Worm (Caenorhabditis elegans) whole organism, L4 larva: ENCODE measurements around the gene orc-4.

Experiments used
- D1046.2 ChIP-seq: fragments of 200-800 bp; sonication (Bioruptor generic); IDR thresholded peaks from 2 replicates; pipeline ENCODE4 v1.3.6; 2022; ENCODE audit warnings: missing genetic modification characterization, missing compliant biosample characterization
- Y48G9A.11 ChIP-seq: fragments of 200-800 bp; sonication (Bioruptor generic); IDR thresholded peaks from 2 replicates; pipeline ENCODE4 v1.3.6; 2022; ENCODE audit warnings: missing genetic modification reagents, missing genetic modification characterization, missing compliant biosample characterization
- Y5F2A.4 ChIP-seq: fragments of 200-800 bp; sonication (Bioruptor generic); optimal IDR thresholded peaks from 2 replicates; lab custom pipeline; 2018; ENCODE audit warnings: mild to moderate bottlenecking, missing genetic modification characterization, missing compliant biosample characterization
- ZK546.5 ChIP-seq, 2 experiments: sonication (generic microtip); optimal IDR thresholded peaks; 2 replicates each; lab custom pipeline; 2017; ENCODE audit warnings: missing biosample characterization in 2 of 2, missing genetic modification characterization in 2 of 2
- aha-1 ChIP-seq: fragments of 150-350 bp; peaks from one replicate; lab custom pipeline; 2014; ENCODE audit warnings: missing biosample characterization, missing genetic modification characterization
- arid-1 ChIP-seq: fragments of 200-800 bp; sonication (Bioruptor generic); conservative IDR thresholded peaks from 2 replicates; pipeline ENCODE4 v1.3.6; 2022; ENCODE audit warnings: missing genetic modification reagents, missing genetic modification characterization, missing compliant biosample characterization
- attf-4 ChIP-seq: sonication (generic microtip); optimal IDR thresholded peaks from 3 replicates; lab custom pipeline; 2017; ENCODE audit warnings: missing biosample characterization, missing genetic modification characterization
- ceh-20 ChIP-seq: fragments of 200-800 bp; sonication (Bioruptor generic); IDR thresholded peaks from 2 replicates; pipeline ENCODE4 v1.3.6; 2022; ENCODE audit warnings: missing genetic modification reagents, missing genetic modification characterization, missing compliant biosample characterization
- ceh-44 ChIP-seq: fragments of 200-800 bp; sonication (Bioruptor generic); IDR thresholded peaks from 2 replicates; pipeline ENCODE4 v1.3.6; 2022; ENCODE audit warnings: missing genetic modification reagents, missing genetic modification characterization, missing compliant biosample characterization
- ceh-62 ChIP-seq: sonication (generic microtip); optimal IDR thresholded peaks from 2 replicates; lab custom pipeline; 2017; ENCODE audit warnings: missing biosample characterization, missing genetic modification characterization
- ceh-82 ChIP-seq: sonication (generic microtip); optimal IDR thresholded peaks from 2 replicates; lab custom pipeline; 2017; ENCODE audit warnings: missing biosample characterization, missing genetic modification characterization
- cey-2 ChIP-seq: sonication (generic microtip); optimal IDR thresholded peaks from 3 replicates; lab custom pipeline; 2017; ENCODE audit warnings: missing genetic modification characterization, mild to moderate bottlenecking, missing compliant biosample characterization, antibody characterized with exemption, borderline replicate concordance; ENCODE audit not compliant: insufficient read depth
- daf-12 ChIP-seq: fragments of 150-350 bp; optimal IDR thresholded peaks from 2 replicates; lab custom pipeline; 2014; ENCODE audit warnings: missing biosample characterization, missing genetic modification reagents, missing genetic modification characterization
- daf-16 ChIP-seq, 3 experiments: sonication (generic microtip); optimal IDR thresholded peaks; 2 replicates each; lab custom pipeline; 2016 to 2017; ENCODE audit warnings: missing genetic modification characterization in 3 of 3, missing genetic modification reagents in 3 of 3, mild to moderate bottlenecking in 2 of 3, missing compliant biosample characterization in 2 of 3, missing biosample characterization in 1 of 3, moderate library complexity in 1 of 3
- daf-8 ChIP-seq: fragments of 200-800 bp; sonication (Bioruptor generic); IDR thresholded peaks from 2 replicates; pipeline ENCODE4 v1.3.6; 2022; ENCODE audit warnings: missing genetic modification characterization, missing compliant biosample characterization
- dmd-6 ChIP-seq: fragments of 200-800 bp; sonication (Bioruptor generic); IDR thresholded peaks from 2 replicates; pipeline ENCODE4 v1.3.6; 2022; ENCODE audit warnings: missing genetic modification reagents, missing genetic modification characterization, missing compliant biosample characterization
- dmd-8 ChIP-seq: fragments of 200-800 bp; sonication (Bioruptor generic); IDR thresholded peaks from 2 replicates; pipeline ENCODE4 v1.3.6; 2022; ENCODE audit warnings: missing genetic modification characterization, missing compliant biosample characterization
- dpl-1 ChIP-seq: fragments of 150-350 bp; optimal IDR thresholded peaks from 2 replicates; lab custom pipeline; 2014; ENCODE audit warnings: missing biosample characterization, missing genetic modification reagents, missing genetic modification characterization
- egl-27 ChIP-seq: sonication (generic microtip); optimal IDR thresholded peaks from 3 replicates; lab custom pipeline; 2017; ENCODE audit warnings: missing biosample characterization, missing genetic modification reagents, missing genetic modification characterization
- fkh-10 ChIP-seq: fragments of 150-350 bp; optimal IDR thresholded peaks from 2 replicates; lab custom pipeline; 2014; ENCODE audit warnings: missing biosample characterization, missing genetic modification reagents, missing genetic modification characterization
- fos-1 ChIP-seq: fragments of 150-350 bp; optimal IDR thresholded peaks from 2 replicates; lab custom pipeline; 2014; ENCODE audit warnings: missing biosample characterization, missing genetic modification characterization
- gei-8 ChIP-seq: fragments of 200-800 bp; sonication (Bioruptor generic); optimal IDR thresholded peaks from 2 replicates; lab custom pipeline; 2018; ENCODE audit warnings: mild to moderate bottlenecking, missing genetic modification characterization, missing compliant biosample characterization
- hlh-30 ChIP-seq: sonication (generic microtip); optimal IDR thresholded peaks from 2 replicates; lab custom pipeline; 2017; ENCODE audit warnings: antibody characterized with exemption, mild to moderate bottlenecking, missing genetic modification characterization, missing compliant biosample characterization; ENCODE audit not compliant: insufficient read depth
- lin-15B ChIP-seq: fragments of 150-350 bp; sonication (generic microtip); optimal IDR thresholded peaks from 3 replicates; lab custom pipeline; 2014; ENCODE audit warnings: missing biosample characterization, missing genetic modification characterization
- lin-29 ChIP-seq: fragments of 200-800 bp; sonication (Bioruptor generic); IDR thresholded peaks from 2 replicates; pipeline ENCODE4 v1.3.6; 2022; ENCODE audit warnings: missing genetic modification reagents, missing genetic modification characterization, missing compliant biosample characterization
- lin-39 ChIP-seq: fragments of 150-350 bp; optimal IDR thresholded peaks from 2 replicates; lab custom pipeline; 2014; ENCODE audit warnings: missing biosample characterization, missing genetic modification reagents, missing genetic modification characterization
- lir-3 ChIP-seq: sonication (generic microtip); optimal IDR thresholded peaks from 2 replicates; lab custom pipeline; 2016; ENCODE audit warnings: mild to moderate bottlenecking, missing genetic modification characterization, missing compliant biosample characterization
- madf-9 ChIP-seq: fragments of 200-800 bp; sonication (Bioruptor generic); conservative IDR thresholded peaks from 2 replicates; pipeline ENCODE4 v1.3.6; 2022; ENCODE audit warnings: missing genetic modification reagents, missing genetic modification characterization, missing compliant biosample characterization
- mep-1 ChIP-seq: fragments of 150-350 bp; sonication (generic microtip); optimal IDR thresholded peaks from 3 replicates; lab custom pipeline; 2014; ENCODE audit warnings: missing biosample characterization, missing genetic modification characterization
- mes-2 ChIP-seq: sonication (generic microtip); optimal IDR thresholded peaks from 2 replicates; lab custom pipeline; 2016; ENCODE audit warnings: missing genotype, mild to moderate bottlenecking, missing genetic modification characterization, missing compliant biosample characterization; ENCODE audit not compliant: poor library complexity, severe bottlenecking
- mxl-3 ChIP-seq: fragments of 200-800 bp; sonication (Bioruptor generic); optimal IDR thresholded peaks from 2 replicates; lab custom pipeline; 2018; ENCODE audit warnings: mild to moderate bottlenecking, missing genetic modification characterization, missing compliant biosample characterization
- nhr-102 ChIP-seq: sonication (generic microtip); optimal IDR thresholded peaks from 2 replicates; lab custom pipeline; 2016; ENCODE audit warnings: mild to moderate bottlenecking, missing genetic modification characterization, moderate library complexity, missing compliant biosample characterization
- nhr-237 ChIP-seq: sonication (generic microtip); optimal IDR thresholded peaks from 2 replicates; lab custom pipeline; 2017; ENCODE audit warnings: missing biosample characterization, missing genetic modification characterization
- nhr-76 ChIP-seq: fragments of 150-350 bp; optimal IDR thresholded peaks from 2 replicates; lab custom pipeline; 2014; ENCODE audit warnings: missing biosample characterization, missing genetic modification characterization
- pha-4 ChIP-seq, 2 experiments: fragments of 150-350 bp in 1 of 2; fragments of 200-800 bp in 1 of 2; sonication (Bioruptor generic) in 1 of 2; IDR thresholded peaks in 1 of 2; optimal IDR thresholded peaks in 1 of 2; 2 replicates each; pipeline versions ENCODE4 v1.3.6 to Lab custom; 2014 to 2022; ENCODE audit warnings: missing genetic modification characterization in 2 of 2, missing genetic modification reagents in 2 of 2, missing biosample characterization in 1 of 2, missing compliant biosample characterization in 1 of 2
- pqm-1 ChIP-seq: sonication (generic microtip); optimal IDR thresholded peaks from 2 replicates; lab custom pipeline; 2017; ENCODE audit warnings: missing biosample characterization, missing genetic modification characterization
- rbr-2 ChIP-seq: sonication (generic microtip); optimal IDR thresholded peaks from 2 replicates; lab custom pipeline; 2016; ENCODE audit warnings: missing genotype, missing genetic modification characterization, missing compliant biosample characterization
- sdz-12 ChIP-seq: fragments of 200-800 bp; sonication (Bioruptor generic); optimal IDR thresholded peaks from 2 replicates; lab custom pipeline; 2018; ENCODE audit warnings: mild to moderate bottlenecking, missing genetic modification characterization, missing compliant biosample characterization
- set-16 ChIP-seq: fragments of 200-800 bp; sonication (Bioruptor generic); IDR thresholded peaks from 2 replicates; pipeline ENCODE4 v1.3.6; 2022; ENCODE audit warnings: missing genetic modification reagents, missing genetic modification characterization, missing compliant biosample characterization
- skn-1 ChIP-seq: fragments of 150-350 bp; optimal IDR thresholded peaks from 2 replicates; lab custom pipeline; 2014; ENCODE audit warnings: missing biosample characterization, missing genetic modification characterization
- snpc-4 ChIP-seq: fragments of 150-350 bp; optimal IDR thresholded peaks from 2 replicates; lab custom pipeline; 2014; ENCODE audit warnings: missing biosample characterization, missing genetic modification characterization
- spr-3 ChIP-seq: fragments of 200-800 bp; sonication (Bioruptor generic); optimal IDR thresholded peaks from 2 replicates; lab custom pipeline; 2018; ENCODE audit warnings: mild to moderate bottlenecking, missing genetic modification characterization, missing compliant biosample characterization
- unc-130 ChIP-seq: sonication (generic microtip); optimal IDR thresholded peaks from 2 replicates; lab custom pipeline; 2016; ENCODE audit warnings: missing genetic modification reagents, missing genetic modification characterization, missing compliant biosample characterization
- unc-62 ChIP-seq, 3 experiments: fragments of 150-350 bp in 1 of 3; sonication (generic microtip); optimal IDR thresholded peaks in 2 of 3; peaks in 1 of 3; 1 replicate in 1 of 3; 2 replicates in 2 of 3; lab custom pipeline; 2014 to 2017; ENCODE audit warnings: missing biosample characterization in 3 of 3, missing genetic modification characterization in 3 of 3, missing genetic modification reagents in 3 of 3, missing genotype in 1 of 3
- zfp-2 ChIP-seq: sonication (generic microtip); optimal IDR thresholded peaks from 2 replicates; lab custom pipeline; 2016; ENCODE audit warnings: mild to moderate bottlenecking, missing genetic modification characterization, missing compliant biosample characterization
- zfp-3 ChIP-seq: fragments of 200-800 bp; sonication (Bioruptor generic); conservative IDR thresholded peaks from 2 replicates; pipeline ENCODE4 v1.3.6; 2022; ENCODE audit warnings: missing genetic modification reagents, missing genetic modification characterization, missing compliant biosample characterization
- zip-2 ChIP-seq: fragments of 150-350 bp; optimal IDR thresholded peaks from 2 replicates; lab custom pipeline; 2014; ENCODE audit warnings: missing biosample characterization, missing genetic modification characterization

Gene orc-4

DNA sequence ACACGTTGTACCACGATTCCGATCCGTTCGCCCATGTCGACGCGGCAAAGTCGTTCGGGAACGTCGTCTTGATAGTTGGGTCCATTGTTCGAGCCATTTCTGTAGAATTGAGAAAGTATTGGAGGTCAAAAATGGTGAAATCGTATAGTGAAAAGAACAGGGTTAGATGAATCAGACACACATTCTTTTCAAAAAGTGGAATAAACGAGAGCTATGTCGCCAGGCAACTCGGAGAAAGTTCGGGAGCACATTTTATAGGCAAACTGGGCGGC, 12.6 kb upstream of the orc-4 start, which contains the start of gene Y39A1A.9:
Y39A1A.9 (minus strand) TSS at position 99 of the 272 bp plus-strand sequence.
- TF ChIP-seq aha-1 (tag; lab: Kevin White, UChicago) (peak; percentile 91), unc-62 (GFP tag; optimal IDR thresholded peaks at IDR 0.05 in 1 of 2; lab: Kevin White, UChicago) (peak in 1 of 2 experiments; percentile 46), unc-62 (tag; optimal IDR thresholded peaks at IDR 0.05; lab: Kevin White, UChicago) (no peak), zip-2 (tag; lab: Kevin White, UChicago) (no peak)

DNA sequence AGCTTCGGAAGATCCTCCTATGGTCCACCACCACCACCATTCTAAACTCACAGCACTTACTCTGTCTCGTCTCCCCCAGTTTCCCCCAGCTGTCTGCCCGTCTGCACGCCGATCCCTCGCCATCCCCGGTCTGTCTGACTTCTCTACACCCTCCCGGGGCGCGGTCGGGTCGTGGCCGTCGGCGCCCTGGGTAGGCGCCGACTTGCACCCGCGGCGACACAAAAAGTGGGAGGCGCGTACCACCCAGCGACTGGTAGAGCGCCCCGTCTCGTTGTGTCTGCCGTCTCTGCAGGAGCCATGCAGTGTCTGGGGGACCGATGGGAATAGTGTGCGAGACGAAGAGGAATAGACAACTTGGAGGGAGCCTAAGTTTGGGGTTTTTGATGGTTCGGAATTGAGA, 11.9 kb upstream of the orc-4 start:
- TF ChIP-seq pha-4 (GFP tag; IDR thresholded peaks at IDR 0.05; lab: Robert Waterston, UW): peak; percentile 93
- TF ChIP-seq pha-4 (tag; optimal IDR thresholded peaks at IDR 0.05; lab: Kevin White, UChicago): no peak
- no peak for TF ChIP-seq skn-1
- TF ChIP-seq dpl-1 (GFP tag; lab: Kevin White, UChicago): peak; percentile 60
- TF ChIP-seq lin-39 (tag; lab: Kevin White, UChicago): no peak
- no peak for TF ChIP-seq daf-8 (GFP tag; lab: Robert Waterston, UW)
- no peak for TF ChIP-seq Y5F2A.4 (GFP tag; lab: Kevin White, UChicago)
- TF ChIP-seq D1046.2 (GFP tag; lab: Robert Waterston, UW): no peak
- TF ChIP-seq lin-29 (GFP tag; lab: Robert Waterston, UW): peak; percentile 43; the same call in 1 of the 2 replicates
- TF ChIP-seq lin-15B (tag; lab: Kevin White, UChicago): no peak
- peak; percentile 87 for TF ChIP-seq ceh-20 (GFP tag; lab: Robert Waterston, UW)
- TF ChIP-seq mes-2 (tag; lab: Kevin White, UChicago): peak; percentile 79
- peak; percentile 76 for TF ChIP-seq spr-3 (GFP tag; lab: Kevin White, UChicago)
- TF ChIP-seq snpc-4: no peak
- TF ChIP-seq ceh-44 (GFP tag; lab: Robert Waterston, UW): no peak
- peak; percentile 60; the same call in 1 of the 2 replicates for TF ChIP-seq arid-1 (GFP tag; lab: Robert Waterston, UW)
- TF ChIP-seq aha-1 (tag; lab: Kevin White, UChicago): peak; percentile 99
- peak in 1 of 2 experiments; percentile 33 for TF ChIP-seq ZK546.5 (tag; optimal IDR thresholded peaks at IDR 0.05; lab: Kevin White, UChicago)
- no peak for TF ChIP-seq zfp-3 (GFP tag; lab: Robert Waterston, UW)
- peak in 1 of 2 experiments; percentile 97 for TF ChIP-seq unc-62 (GFP tag; optimal IDR thresholded peaks at IDR 0.05 in 1 of 2; lab: Kevin White, UChicago)
- TF ChIP-seq unc-62 (tag; optimal IDR thresholded peaks at IDR 0.05; lab: Kevin White, UChicago): no peak
- no peak for TF ChIP-seq attf-4 (tag; lab: Kevin White, UChicago)
- TF ChIP-seq ceh-82 (tag; lab: Kevin White, UChicago): no peak
- no peak for TF ChIP-seq ceh-62 (tag; lab: Kevin White, UChicago)
- TF ChIP-seq madf-9 (GFP tag; lab: Robert Waterston, UW): peak; percentile 54; the same call in 1 of the 2 replicates
- TF ChIP-seq set-16 (GFP tag; lab: Robert Waterston, UW): peak; percentile 100
- peak; percentile 94 for TF ChIP-seq mep-1 (tag; lab: Kevin White, UChicago)
- peak; percentile 71 for TF ChIP-seq dmd-6
- TF ChIP-seq fkh-10 (GFP tag; lab: Kevin White, UChicago): peak; percentile 21
- TF ChIP-seq sdz-12 (GFP tag; lab: Kevin White, UChicago): no peak
- TF ChIP-seq rbr-2 (tag; lab: Kevin White, UChicago): peak; percentile 92
- TF ChIP-seq egl-27: no peak
- no peak for TF ChIP-seq daf-12 (tag; lab: Kevin White, UChicago)
- peak in 1 of 2 experiments; percentile 42 for TF ChIP-seq daf-16 (GFP tag; optimal IDR thresholded peaks at IDR 0.05; lab: Kevin White, UChicago)
- TF ChIP-seq daf-16 (tag; optimal IDR thresholded peaks at IDR 0.05; lab: Kevin White, UChicago): peak; percentile 62
- no peak for TF ChIP-seq Y48G9A.11 (GFP tag; lab: Robert Waterston, UW)
- TF ChIP-seq nhr-102 (tag; lab: Kevin White, UChicago): peak; percentile 84
- no peak for TF ChIP-seq nhr-237
- no peak for TF ChIP-seq fos-1
- no peak for TF ChIP-seq pqm-1 (tag; lab: Kevin White, UChicago)
- no peak for TF ChIP-seq gei-8 (GFP tag; lab: Kevin White, UChicago)
- no peak for TF ChIP-seq unc-130 (GFP tag; lab: Kevin White, UChicago)
- TF ChIP-seq cey-2: no peak
- TF ChIP-seq mxl-3 (GFP tag; lab: Kevin White, UChicago): peak; percentile 90
- TF ChIP-seq nhr-76: no peak
- TF ChIP-seq dmd-8 (GFP tag; lab: Robert Waterston, UW): 0 out of 2 replicates have a peak, but pooled peaks have one; percentile 50
- TF ChIP-seq hlh-30: peak; percentile 84
- no peak for TF ChIP-seq lir-3 (tag; lab: Kevin White, UChicago)
- no peak for TF ChIP-seq zfp-2 (tag; lab: Kevin White, UChicago)
